Fruit fly (Drosophila melanogaster) whole organism, embryonic: ENCODE measurements around the gene CG42538.

Experiments used
- Adf1 ChIP-seq: fragments of 200-800 bp; sonication (Bioruptor generic); IDR thresholded peaks from 2 replicates; pipeline ENCODE4 v1.3.6; 2022; ENCODE audit warnings: missing biosample characterization, missing genetic modification characterization
- Bgb ChIP-seq: fragments of 200-800 bp; sonication (Bioruptor generic); IDR thresholded peaks from 2 replicates; pipeline ENCODE4 v1.3.6; 2022; ENCODE audit warnings: missing biosample characterization, missing genetic modification characterization; ENCODE audit not compliant: partially characterized antibody
- CG11247 ChIP-seq: fragments of 200-800 bp; sonication (Bioruptor generic); IDR thresholded peaks from 2 replicates; pipeline ENCODE4 v1.3.6; 2022; ENCODE audit warnings: missing biosample characterization, missing genetic modification characterization
- CG11695 ChIP-seq: fragments of 200-800 bp; sonication (Bioruptor generic); IDR thresholded peaks from 3 replicates; pipeline ENCODE4 v1.3.6; 2022; ENCODE audit warnings: missing biosample characterization, missing genetic modification characterization
- CG12155 ChIP-seq: fragments of 200-800 bp; sonication (Bioruptor generic); optimal IDR thresholded peaks from 3 replicates; lab custom pipeline; 2016; ENCODE audit warnings: missing biosample characterization, missing genetic modification characterization
- CG12236 ChIP-seq: fragments of 200-800 bp; sonication (Bioruptor generic); optimal IDR thresholded peaks from 2 replicates; lab custom pipeline; 2016; ENCODE audit warnings: missing biosample characterization, missing genetic modification characterization
- CG12299 ChIP-seq: fragments of 200-800 bp; sonication (Bioruptor generic); optimal IDR thresholded peaks from 2 replicates; lab custom pipeline; 2018; ENCODE audit warnings: missing biosample characterization, mild to moderate bottlenecking, missing genetic modification characterization
- CG14014 ChIP-seq: fragments of 200-800 bp; sonication (Bioruptor generic); IDR thresholded peaks from 2 replicates; pipeline ENCODE4 v1.3.6; 2022; ENCODE audit warnings: missing biosample characterization, missing genetic modification characterization
- CG14710 ChIP-seq: fragments of 200-800 bp; sonication (Bioruptor generic); optimal IDR thresholded peaks from 3 replicates; lab custom pipeline; 2019; ENCODE audit warnings: missing biosample characterization, mild to moderate bottlenecking, missing genetic modification characterization, moderate library complexity
- CG17912 ChIP-seq: fragments of 200-800 bp; sonication (Bioruptor generic); optimal IDR thresholded peaks from 2 replicates; lab custom pipeline; 2018; ENCODE audit warnings: missing biosample characterization, mild to moderate bottlenecking, missing genetic modification characterization
- CG18262 ChIP-seq: fragments of 200-800 bp; optimal IDR thresholded peaks from 3 replicates; lab custom pipeline; 2019; ENCODE audit warnings: missing biosample characterization, mild to moderate bottlenecking, missing genetic modification characterization, moderate library complexity
- CG32767 ChIP-seq: fragments of 200-800 bp; sonication (Bioruptor generic); IDR thresholded peaks from 2 replicates; pipeline ENCODE4 v1.3.6; 2022; ENCODE audit warnings: missing biosample characterization, missing genetic modification characterization
- CG4360 ChIP-seq: fragments of 200-800 bp; sonication (Bioruptor generic); IDR thresholded peaks from 2 replicates; pipeline ENCODE4 v1.3.6; 2022; ENCODE audit warnings: missing biosample characterization, missing genetic modification characterization
- CG7556 ChIP-seq: fragments of 200-800 bp; sonication (Bioruptor generic); optimal IDR thresholded peaks from 2 replicates; lab custom pipeline; 2017; ENCODE audit warnings: missing biosample characterization, mild to moderate bottlenecking, missing genetic modification characterization
- CG8924 ChIP-seq: fragments of 200-800 bp; optimal IDR thresholded peaks from 3 replicates; lab custom pipeline; 2019; ENCODE audit warnings: missing biosample characterization, mild to moderate bottlenecking, missing genetic modification characterization, moderate library complexity
- CG9727 ChIP-seq: fragments of 200-800 bp; sonication (Bioruptor generic); optimal IDR thresholded peaks from 3 replicates; lab custom pipeline; 2017; ENCODE audit warnings: missing biosample characterization, mild to moderate bottlenecking, missing genetic modification characterization
- CG9932 ChIP-seq: fragments of 200-800 bp; sonication (Bioruptor generic); IDR thresholded peaks from 2 replicates; pipeline ENCODE4 v1.3.6; 2022; ENCODE audit warnings: missing biosample characterization, missing genetic modification characterization
- CrebB ChIP-seq: fragments of 200-800 bp; sonication (Bioruptor generic); optimal IDR thresholded peaks from 3 replicates; lab custom pipeline; 2018; ENCODE audit warnings: missing biosample characterization, mild to moderate bottlenecking, missing genetic modification characterization
- Dbx ChIP-seq: fragments of 200-800 bp; sonication (Bioruptor generic); IDR thresholded peaks from 3 replicates; pipeline ENCODE4 v1.3.6; 2022; ENCODE audit warnings: missing biosample characterization, missing genetic modification characterization
- Drgx ChIP-seq: fragments of 200-800 bp; sonication (Bioruptor generic); IDR thresholded peaks from 2 replicates; pipeline ENCODE4 v1.3.6; 2022; ENCODE audit warnings: missing biosample characterization, missing genetic modification characterization
- E2f2 ChIP-seq: fragments of 200-800 bp; sonication (Bioruptor generic); IDR thresholded peaks from 2 replicates; pipeline ENCODE4 v1.3.6; 2022; ENCODE audit warnings: missing biosample characterization, missing genetic modification characterization
- Elba2 ChIP-seq: fragments of 200-800 bp; sonication (Bioruptor generic); optimal IDR thresholded peaks from 3 replicates; lab custom pipeline; 2016; ENCODE audit warnings: missing biosample characterization, missing genetic modification characterization
- Hr39 ChIP-seq: fragments of >200 bp; optimal IDR thresholded peaks from 2 replicates; lab custom pipeline; 2017
- Nf-YA ChIP-seq: fragments of 200-800 bp; sonication (Bioruptor generic); IDR thresholded peaks from 2 replicates; pipeline ENCODE4 v1.3.6; 2022; ENCODE audit warnings: missing biosample characterization, missing genetic modification characterization
- Oli ChIP-seq: fragments of 200-800 bp; sonication (Bioruptor generic); optimal IDR thresholded peaks from 2 replicates; lab custom pipeline; 2018; ENCODE audit warnings: missing biosample characterization, mild to moderate bottlenecking, missing genetic modification characterization, moderate library complexity
- Spps ChIP-seq: fragments of 200-800 bp; sonication (Bioruptor generic); optimal IDR thresholded peaks from 2 replicates; lab custom pipeline; 2018; ENCODE audit warnings: missing biosample characterization, mild to moderate bottlenecking, missing genetic modification characterization
- Trl ChIP-seq, 3 experiments: fragments of >200 bp in 2 of 3; fragments of 200-800 bp in 1 of 3; sonication (Bioruptor generic) in 1 of 3; optimal IDR thresholded peaks; 2 replicates in 1 of 3; 3 replicates in 2 of 3; lab custom pipeline; 2016 to 2017; ENCODE audit warnings: missing biosample characterization in 1 of 3, missing genetic modification characterization in 1 of 3
- ara ChIP-seq: fragments of 200-800 bp; sonication (Bioruptor generic); IDR thresholded peaks from 2 replicates; pipeline ENCODE4 v1.3.6; 2022; ENCODE audit warnings: missing biosample characterization, missing genetic modification characterization
- bbx ChIP-seq: fragments of 200-800 bp; sonication (Bioruptor generic); IDR thresholded peaks from 2 replicates; pipeline ENCODE4 v1.3.6; 2022; ENCODE audit warnings: missing biosample characterization, missing genetic modification characterization; ENCODE audit not compliant: partially characterized antibody
- bsh ChIP-seq, 2 experiments: fragments of 200-800 bp; sonication (Bioruptor generic); optimal IDR thresholded peaks; 2 replicates each; lab custom pipeline; 2017 to 2018; ENCODE audit warnings: mild to moderate bottlenecking in 2 of 2, missing biosample characterization in 2 of 2, missing genetic modification characterization in 2 of 2, moderate library complexity in 1 of 2
- cg ChIP-seq: fragments of 200-800 bp; sonication (Bioruptor generic); optimal IDR thresholded peaks from 3 replicates; lab custom pipeline; 2019; ENCODE audit warnings: missing biosample characterization, mild to moderate bottlenecking, missing genetic modification characterization, moderate library complexity
- chif ChIP-seq, 2 experiments: fragments of 200-800 bp; sonication (Bioruptor generic); optimal IDR thresholded peaks; 3 replicates each; lab custom pipeline; 2016; ENCODE audit warnings: missing biosample characterization in 2 of 2, missing genetic modification characterization in 2 of 2
- chm ChIP-seq: fragments of 200-800 bp; sonication (Bioruptor generic); IDR thresholded peaks from 2 replicates; pipeline ENCODE4 v1.3.6; 2022; ENCODE audit warnings: missing biosample characterization, missing genetic modification characterization
- corto ChIP-seq: fragments of 200-800 bp; sonication (Bioruptor generic); optimal IDR thresholded peaks from 2 replicates; lab custom pipeline; 2016; ENCODE audit warnings: missing biosample characterization, mild to moderate bottlenecking, missing genetic modification characterization, moderate library complexity
- exex ChIP-seq: fragments of 200-800 bp; sonication (Bioruptor generic); optimal IDR thresholded peaks from 4 replicates; lab custom pipeline; 2018; ENCODE audit warnings: missing biosample characterization, mild to moderate bottlenecking, missing genetic modification characterization, moderate library complexity
- ftz-f1 ChIP-seq: fragments of 200-800 bp; sonication (Bioruptor generic); optimal IDR thresholded peaks from 2 replicates; lab custom pipeline; 2016; ENCODE audit warnings: missing biosample characterization, missing genetic modification characterization
- hkb ChIP-seq, 2 experiments: fragments of 200-800 bp in 1 of 2; fragments of >200 bp in 1 of 2; sonication (Bioruptor generic) in 1 of 2; IDR thresholded peaks in 1 of 2; optimal IDR thresholded peaks in 1 of 2; 2 replicates each; pipeline versions ENCODE4 v1.3.6 to Lab custom; 2017 to 2022; ENCODE audit warnings: missing biosample characterization in 1 of 2, missing genetic modification characterization in 1 of 2
- ken ChIP-seq: fragments of 200-800 bp; sonication (Bioruptor generic); IDR thresholded peaks from 3 replicates; pipeline ENCODE4 v1.3.6; 2022; ENCODE audit warnings: missing biosample characterization, missing genetic modification characterization
- lab ChIP-seq: fragments of 200-800 bp; sonication (Bioruptor generic); optimal IDR thresholded peaks from 3 replicates; lab custom pipeline; 2017; ENCODE audit warnings: missing biosample characterization, missing genetic modification characterization, mild to moderate bottlenecking, moderate library complexity, missing genetic modification reagents
- nerfin-1 ChIP-seq: fragments of 200-800 bp; sonication (Bioruptor generic); optimal IDR thresholded peaks from 3 replicates; lab custom pipeline; 2019; ENCODE audit warnings: missing biosample characterization, mild to moderate bottlenecking, missing genetic modification characterization, moderate library complexity
- oc ChIP-seq: fragments of 200-800 bp; sonication (Bioruptor generic); optimal IDR thresholded peaks from 2 replicates; lab custom pipeline; 2018; ENCODE audit warnings: missing biosample characterization, mild to moderate bottlenecking, missing genetic modification characterization, moderate library complexity
- psq ChIP-seq: fragments of 200-800 bp; sonication (Bioruptor generic); optimal IDR thresholded peaks from 2 replicates; lab custom pipeline; 2017; ENCODE audit warnings: missing biosample characterization, missing genetic modification characterization
- sqz ChIP-seq: fragments of 200-800 bp; sonication (Bioruptor generic); optimal IDR thresholded peaks from 3 replicates; lab custom pipeline; 2018; ENCODE audit warnings: missing biosample characterization, mild to moderate bottlenecking, missing genetic modification characterization
- vnd ChIP-seq: fragments of 200-800 bp; sonication (Bioruptor generic); IDR thresholded peaks from 3 replicates; pipeline ENCODE4 v1.3.6; 2022; ENCODE audit warnings: missing biosample characterization, missing genetic modification characterization; ENCODE audit not compliant: partially characterized antibody
- yki ChIP-seq: fragments of >200 bp; optimal IDR thresholded peaks from 3 replicates; lab custom pipeline; 2018
- zf30C ChIP-seq: fragments of 200-800 bp; sonication (Bioruptor generic); optimal IDR thresholded peaks from 3 replicates; lab custom pipeline; 2018; ENCODE audit warnings: missing biosample characterization, mild to moderate bottlenecking, missing genetic modification characterization

Gene CG42538

dm6 chr3L:16052145-16053025 is 18.1 kb downstream of the CG42538 start (continued):
- TF ChIP-seq CG9727 (GFP tag; lab: Kevin White, UChicago) (peak; percentile 7), bbx (0 out of 2 replicates have a peak, but pooled peaks have one; percentile 10), Drgx (GFP tag; lab: Robert Waterston, UW) (peak; percentile 22; the same call in 1 of the 2 replicates), Elba2 (GFP tag; lab: Kevin White, UChicago) (peak; percentile 28), oc (tag; lab: Kevin White, UChicago) (no peak), CG12155 (GFP tag; lab: Kevin White, UChicago) (no peak), Bgb (GFP tag; lab: Robert Waterston, UW) (peak; percentile 17; the same call in 1 of the 2 replicates), CrebB (tag; lab: Kevin White, UChicago) (peak; percentile 9), zf30C (GFP tag; lab: Kevin White, UChicago) (peak; percentile 5), sqz (GFP tag; lab: Kevin White, UChicago) (peak; percentile 91), nerfin-1 (tag; lab: Kevin White, UChicago) (peak; percentile 97), psq (GFP tag; lab: Kevin White, UChicago) (peak; percentile 18), bsh (GFP tag; optimal IDR thresholded peaks at IDR 0.05; lab: Kevin White, UChicago) (peak in 1 of 2 experiments; percentile 18), cg (GFP tag; lab: Kevin White, UChicago) (peak; percentile 99), CG12299 (tag; lab: Kevin White, UChicago) (peak; percentile 19), ftz-f1 (GFP tag; lab: Kevin White, UChicago) (no peak), Adf1 (GFP tag; lab: Robert Waterston, UW) (peak; percentile 46; the same call in 1 of the 2 replicates), CG8924 (tag; lab: Kevin White, UChicago) (peak; percentile 44), CG18262 (no peak), Oli (tag; lab: Kevin White, UChicago) (no peak), Trl (optimal IDR thresholded peaks at IDR 0.05; lab: Kevin White, UChicago) (peak; percentile 88 to 99), Trl (GFP tag; optimal IDR thresholded peaks at IDR 0.05; lab: Kevin White, UChicago) (peak; percentile 37), yki (lab: Kevin White, UChicago) (peak; percentile 84), CG7556 (GFP tag; lab: Kevin White, UChicago) (peak; percentile 11), CG32767 (GFP tag; lab: Robert Waterston, UW) (peak; percentile 32; the same call in 1 of the 2 replicates), corto (GFP tag; lab: Kevin White, UChicago) (peak; percentile 26), hkb (optimal IDR thresholded peaks at IDR 0.05; lab: Kevin White, UChicago) (no peak), hkb (GFP tag; IDR thresholded peaks at IDR 0.05; lab: Robert Waterston, UW) (0 out of 2 replicates have a peak, but pooled peaks have one; percentile 4), CG17912 (GFP tag; lab: Kevin White, UChicago) (no peak)

dm6 chr3L:16053026-16053556 is 18.8 kb downstream of the CG42538 start:
- TF ChIP-seq chif (GFP tag; optimal IDR thresholded peaks at IDR 0.05; lab: Kevin White, UChicago) (no peak), chm (0 out of 2 replicates have a peak, but pooled peaks have one; percentile 17), Nf-YA (GFP tag; lab: Robert Waterston, UW) (no peak), CG14710 (tag; lab: Kevin White, UChicago) (no peak), Hr39 (lab: Kevin White, UChicago) (peak; percentile 88), CG4360 (peak; percentile 12; the same call in 1 of the 2 replicates), CG11695 (GFP tag; lab: Robert Waterston, UW) (0 out of 3 replicates have a peak, but pooled peaks have one; percentile 6), ara (GFP tag; lab: Robert Waterston, UW) (peak; percentile 51; the same call in 1 of the 2 replicates), ken (GFP tag; lab: Robert Waterston, UW) (peak; percentile 60; the same call in 2 of the 3 replicates), E2f2 (0 out of 2 replicates have a peak, but pooled peaks have one; percentile 15), exex (peak; percentile 56), Dbx (0 out of 3 replicates have a peak, but pooled peaks have one; percentile 9), vnd (no peak), CG14014 (GFP tag; lab: Robert Waterston, UW) (0 out of 2 replicates have a peak, but pooled peaks have one; percentile 6), CG12236 (no peak), CG9932 (GFP tag; lab: Robert Waterston, UW) (peak; percentile 15; the same call in 1 of the 2 replicates), lab (GFP tag; lab: Kevin White, UChicago) (no peak), CG11247 (GFP tag; lab: Robert Waterston, UW) (0 out of 2 replicates have a peak, but pooled peaks have one; percentile 10), Spps (no peak)
